Worm (Caenorhabditis elegans) whole organism, early embryonic: ENCODE data around the gene F43G6.16.

Experiments used
- B0310.2 ChIP-seq: sonication (generic microtip); optimal IDR thresholded peaks from 2 replicates; lab custom pipeline; 2016; ENCODE audit warnings: mild to moderate bottlenecking, missing genetic modification characterization, missing compliant biosample characterization
- F13C5.2 ChIP-seq: sonication (generic microtip); optimal IDR thresholded peaks from 2 replicates; lab custom pipeline; 2017; ENCODE audit warnings: mild to moderate bottlenecking, missing genetic modification characterization, inconsistent platforms, missing compliant biosample characterization
- aly-1 ChIP-seq: sonication (generic microtip); optimal IDR thresholded peaks from 2 replicates; lab custom pipeline; 2016; ENCODE audit warnings: missing genetic modification characterization, missing compliant biosample characterization
- ama-1 ChIP-seq: fragments of 150-350 bp; optimal IDR thresholded peaks from 2 replicates; lab custom pipeline; 2014
- ets-7 ChIP-seq: sonication (generic microtip); optimal IDR thresholded peaks from 2 replicates; lab custom pipeline; 2016; ENCODE audit warnings: missing genotype, missing genetic modification characterization, missing compliant biosample characterization
- flt-1 ChIP-seq: fragments of 200-800 bp; sonication (Bioruptor generic); IDR thresholded peaks from 2 replicates; pipeline ENCODE4 v1.3.6; 2022; ENCODE audit warnings: missing genetic modification characterization, missing compliant biosample characterization
- hmbx-1 ChIP-seq: sonication (generic microtip); optimal IDR thresholded peaks from 2 replicates; lab custom pipeline; 2016; ENCODE audit warnings: mild to moderate bottlenecking, missing genetic modification characterization, missing compliant biosample characterization
- tbx-11 ChIP-seq: fragments of 200-800 bp; sonication (Bioruptor generic); IDR thresholded peaks from 2 replicates; pipeline ENCODE4 v1.3.6; 2022; ENCODE audit warnings: missing genetic modification characterization, missing compliant biosample characterization
- tra-4 ChIP-seq: sonication (generic microtip); optimal IDR thresholded peaks from 2 replicates; lab custom pipeline; 2017; ENCODE audit warnings: missing genetic modification characterization, missing compliant biosample characterization

DNA sequence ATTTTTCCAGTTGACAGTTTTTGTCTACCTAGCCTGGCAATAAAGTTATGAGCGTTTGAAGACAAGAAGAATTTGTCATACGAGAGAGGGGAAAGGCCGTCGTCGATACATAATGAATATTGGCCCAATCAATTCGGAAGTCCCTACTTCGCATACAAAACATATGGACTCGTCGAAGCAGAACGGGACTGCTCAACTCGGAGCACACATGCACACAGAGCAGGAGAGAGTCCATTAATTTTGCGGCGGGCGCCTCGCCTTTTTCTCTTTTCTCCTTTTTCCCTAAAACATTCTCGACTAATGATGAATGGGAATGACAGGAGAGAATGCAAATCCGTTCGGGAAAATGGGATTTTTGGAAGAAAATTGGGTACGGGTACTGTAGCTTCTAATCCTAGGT, 49.9 kb downstream of the F43G6.16 start, which contains the start of gene F13D12.8:
- TF ChIP-seq tbx-11 (GFP tag; lab: Robert Waterston, UW): no peak
- no peak for TF ChIP-seq aly-1 (tag; lab: Kevin White, UChicago)
- TF ChIP-seq flt-1: no peak
- no peak for TF ChIP-seq ama-1 (lab: Kevin White, UChicago)
- no peak for TF ChIP-seq tra-4 (tag; lab: Kevin White, UChicago)
- no peak for TF ChIP-seq F13C5.2
- no peak for TF ChIP-seq B0310.2
- TF ChIP-seq hmbx-1 (tag; lab: Kevin White, UChicago): no peak
- TF ChIP-seq ets-7 (tag; lab: Kevin White, UChicago): no peak
